Worm (Caenorhabditis elegans) whole organism, early embryonic: ENCODE measurements around the gene F55G11.10.

Source experiments
- B0310.2 ChIP-seq: sonication (generic microtip); optimal IDR thresholded peaks from 2 replicates; lab custom pipeline; 2016; ENCODE audit warnings: mild to moderate bottlenecking, missing genetic modification characterization, missing compliant biosample characterization
- aly-1 ChIP-seq: sonication (generic microtip); optimal IDR thresholded peaks from 2 replicates; lab custom pipeline; 2016; ENCODE audit warnings: missing genetic modification characterization, missing compliant biosample characterization
- ama-1 ChIP-seq: fragments of 150-350 bp; optimal IDR thresholded peaks from 2 replicates; lab custom pipeline; 2014
- ceh-36 ChIP-seq: sonication (generic microtip); optimal IDR thresholded peaks from 2 replicates; lab custom pipeline; 2016; ENCODE audit warnings: missing genetic modification characterization, inconsistent platforms, missing compliant biosample characterization
- ets-7 ChIP-seq: sonication (generic microtip); optimal IDR thresholded peaks from 2 replicates; lab custom pipeline; 2016; ENCODE audit warnings: missing genotype, missing genetic modification characterization, missing compliant biosample characterization
- flt-1 ChIP-seq: fragments of 200-800 bp; sonication (Bioruptor generic); IDR thresholded peaks from 2 replicates; pipeline ENCODE4 v1.3.6; 2022; ENCODE audit warnings: missing genetic modification characterization, missing compliant biosample characterization
- hmbx-1 ChIP-seq: sonication (generic microtip); optimal IDR thresholded peaks from 2 replicates; lab custom pipeline; 2016; ENCODE audit warnings: mild to moderate bottlenecking, missing genetic modification characterization, missing compliant biosample characterization
- hmg-4 ChIP-seq: fragments of 200-800 bp; sonication (Bioruptor generic); optimal IDR thresholded peaks from 2 replicates; lab custom pipeline; 2018; ENCODE audit warnings: mild to moderate bottlenecking, missing genetic modification characterization, missing compliant biosample characterization
- hnd-1 ChIP-seq: sonication (generic microtip); optimal IDR thresholded peaks from 2 replicates; lab custom pipeline; 2016; ENCODE audit warnings: missing genetic modification characterization, missing compliant biosample characterization
- pes-1 ChIP-seq: fragments of 200-800 bp; sonication (Bioruptor generic); IDR thresholded peaks from 2 replicates; pipeline ENCODE4 v1.3.6; 2022; ENCODE audit warnings: missing genetic modification reagents, missing genetic modification characterization, missing compliant biosample characterization
- scrt-1 ChIP-seq: fragments of 200-800 bp; sonication (Bioruptor generic); IDR thresholded peaks from 2 replicates; pipeline ENCODE4 v1.3.6; 2022; ENCODE audit warnings: missing genetic modification characterization, missing compliant biosample characterization
- sea-1 ChIP-seq: fragments of 200-800 bp; sonication (Bioruptor generic); conservative IDR thresholded peaks from 2 replicates; pipeline ENCODE4 v1.3.6; 2022; ENCODE audit warnings: missing genetic modification characterization, missing compliant biosample characterization
- tbx-11 ChIP-seq: fragments of 200-800 bp; sonication (Bioruptor generic); IDR thresholded peaks from 2 replicates; pipeline ENCODE4 v1.3.6; 2022; ENCODE audit warnings: missing genetic modification characterization, missing compliant biosample characterization
- tbx-37 ChIP-seq: fragments of 200-800 bp; sonication (Bioruptor generic); conservative IDR thresholded peaks from 2 replicates; pipeline ENCODE4 v1.3.6; 2022; ENCODE audit warnings: missing genetic modification reagents, missing genetic modification characterization, missing compliant biosample characterization

The F55G11.10 gene

DNA sequence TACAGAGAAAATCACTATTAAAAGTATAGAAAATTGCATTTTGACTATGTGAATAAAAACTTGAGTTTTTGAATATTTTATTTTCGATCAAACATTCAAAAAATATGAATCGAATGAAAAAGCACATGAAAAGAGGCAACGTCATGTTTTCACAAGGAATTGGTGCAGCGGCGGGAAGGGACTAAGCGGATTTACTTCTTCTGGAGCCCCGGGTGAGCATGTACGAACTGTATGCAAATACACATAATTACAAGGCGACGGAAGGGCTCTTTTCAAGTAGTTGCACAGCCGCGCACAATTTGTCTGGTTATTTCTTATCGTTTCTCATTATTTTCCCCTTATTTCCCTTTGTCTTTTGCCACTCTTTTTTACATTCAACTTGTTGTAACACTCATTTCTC, 47.3 kb downstream of the F55G11.10 start, which contains the start of gene K10D11.7:
K10D11.7 (minus strand) TSS at position 101 of the 400 bp plus-strand sequence.
- TF ChIP-seq flt-1 (GFP tag; lab: Robert Waterston, UW) (no peak), scrt-1 (GFP tag; lab: Robert Waterston, UW) (no peak), B0310.2 (tag; lab: Kevin White, UChicago) (no peak), hnd-1 (tag; lab: Kevin White, UChicago) (no peak), tbx-11 (GFP tag; lab: Robert Waterston, UW) (no peak)

DNA sequence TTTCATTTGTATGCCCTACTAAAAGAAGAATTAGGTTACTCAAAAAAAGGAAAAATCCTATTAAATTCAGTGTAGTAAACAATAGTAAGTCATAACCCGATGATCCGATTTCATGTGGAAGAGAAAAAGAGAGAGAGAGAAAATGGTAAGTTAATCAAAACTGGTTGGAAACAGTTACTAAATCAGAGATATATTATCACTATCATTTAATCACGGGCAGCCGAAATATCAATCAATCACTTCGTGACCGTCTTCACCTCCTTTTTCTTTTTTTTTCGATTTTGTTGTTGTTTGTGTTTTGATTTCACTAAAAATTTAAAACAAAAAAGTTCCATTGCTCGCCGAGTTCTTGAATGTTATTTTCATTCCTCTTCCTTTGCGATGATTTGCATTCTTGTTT, 49.0 kb downstream of the F55G11.10 start:
- TF ChIP-seq pes-1 = no peak
- no peak for TF ChIP-seq hnd-1 (tag; lab: Kevin White, UChicago)
- no peak for TF ChIP-seq sea-1 (GFP tag; lab: Robert Waterston, UW)
- no peak for TF ChIP-seq tbx-37 (GFP tag; lab: Robert Waterston, UW)
- TF ChIP-seq B0310.2 (tag; lab: Kevin White, UChicago) = no peak
- no peak for TF ChIP-seq scrt-1 (GFP tag; lab: Robert Waterston, UW)
- TF ChIP-seq ets-7 (tag; lab: Kevin White, UChicago) = no peak
- no peak for TF ChIP-seq ama-1 (lab: Kevin White, UChicago)
- TF ChIP-seq hmg-4 (GFP tag; lab: Kevin White, UChicago) = no peak
- TF ChIP-seq tbx-11 (GFP tag; lab: Robert Waterston, UW) = no peak

DNA sequence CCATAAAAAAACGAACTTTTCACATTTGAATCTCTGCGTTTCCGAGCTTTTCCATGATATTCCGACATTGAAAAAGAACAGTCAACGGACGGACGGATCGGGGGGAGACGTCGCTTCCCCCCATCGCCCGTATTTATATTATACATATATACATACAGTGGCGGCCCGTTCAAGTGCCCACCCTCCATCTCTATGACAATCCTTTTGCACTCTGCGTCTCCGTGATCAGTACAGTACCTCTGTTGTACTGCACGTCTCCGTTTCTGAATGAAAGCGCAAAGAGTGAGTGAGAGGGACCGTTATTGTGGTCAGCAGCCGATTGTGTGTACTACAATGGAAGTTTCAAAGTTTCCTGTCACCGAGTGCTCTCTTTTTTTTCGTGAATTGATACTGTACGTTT, 50.5 kb downstream of the F55G11.10 start:
- no peak for TF ChIP-seq sea-1 (GFP tag; lab: Robert Waterston, UW)
- no peak for TF ChIP-seq hmbx-1 (tag; lab: Kevin White, UChicago)
- no peak for TF ChIP-seq hnd-1 (tag; lab: Kevin White, UChicago)
- TF ChIP-seq scrt-1 (GFP tag; lab: Robert Waterston, UW) = no peak
- TF ChIP-seq aly-1 (tag; lab: Kevin White, UChicago) = no peak
- no peak for TF ChIP-seq pes-1
- TF ChIP-seq ceh-36 (tag; lab: Kevin White, UChicago) = no peak
- no peak for TF ChIP-seq B0310.2 (tag; lab: Kevin White, UChicago)
